Fruit fly (Drosophila melanogaster) Kc167 (cell line): ENCODE measurements around the gene CCHa2.

ENCODE experiments used
- Myc ChIP-seq: fragments of >200 bp; optimal IDR thresholded peaks from 2 replicates; lab custom pipeline; 2017; ENCODE audit warnings: missing external identifiers
- Sin3A ChIP-seq: fragments of >200 bp; optimal IDR thresholded peaks from 2 replicates; lab custom pipeline; 2018; ENCODE audit warnings: missing external identifiers
- h ChIP-seq: fragments of >200 bp; optimal IDR thresholded peaks from 3 replicates; lab custom pipeline; 2018; ENCODE audit warnings: missing external identifiers
- insv ChIP-seq: fragments of >200 bp; optimal IDR thresholded peaks from 3 replicates; lab custom pipeline; 2018; ENCODE audit warnings: missing external identifiers
- psq ChIP-seq: fragments of >200 bp; optimal IDR thresholded peaks from 2 replicates; lab custom pipeline; 2017; ENCODE audit warnings: missing external identifiers
- ttk ChIP-seq: sonication (Bioruptor generic); optimal IDR thresholded peaks from 2 replicates; lab custom pipeline; 2017; ENCODE audit warnings: missing external identifiers

The CCHa2 gene

DNA sequence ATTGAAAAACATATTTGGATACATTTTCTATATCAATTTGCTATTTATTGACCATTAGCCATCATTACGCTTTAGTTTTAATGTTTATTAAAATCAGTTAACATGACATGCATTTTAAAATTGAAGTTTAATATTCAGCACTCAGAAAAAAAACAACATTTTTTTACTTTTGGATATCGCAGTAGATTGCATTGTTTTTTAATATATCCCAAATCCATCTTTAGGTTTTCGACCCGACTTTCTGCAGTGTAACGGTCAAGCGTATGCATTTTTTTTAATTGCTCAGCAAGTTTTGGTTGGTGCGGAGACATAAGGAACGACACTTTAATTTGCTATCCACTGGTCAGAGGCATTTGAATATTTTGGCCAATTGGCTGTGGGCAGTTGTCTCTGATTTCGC is 17.7 kb upstream of the CCHa2 start:
- TF ChIP-seq psq (lab: Kevin White, UChicago) (no peak), Myc (lab: Kevin White, UChicago) (no peak), insv (no peak), ttk (no peak), Sin3A (lab: Kevin White, UChicago) (no peak), h (no peak)

DNA sequence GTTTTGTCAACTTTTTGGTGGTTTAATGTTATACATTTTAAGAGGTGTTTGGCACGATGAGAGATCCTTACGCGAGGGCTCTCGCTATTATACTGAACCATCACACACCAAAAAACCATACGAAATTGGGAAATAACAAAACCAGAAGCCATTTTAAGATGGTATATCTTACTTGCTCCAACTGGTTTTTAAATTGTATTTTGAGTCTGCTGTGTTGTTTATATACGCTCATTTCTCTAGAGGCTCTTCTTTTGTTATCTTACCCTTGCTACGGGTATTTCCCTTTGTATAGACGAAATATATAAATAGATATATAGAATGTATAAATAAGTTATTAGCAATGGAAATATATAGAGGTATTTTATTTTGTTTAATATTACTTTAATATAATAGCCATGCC is 11.9 kb upstream of the CCHa2 start, which contains the start of gene yellow-e2:
Gene yellow-e2 (minus strand): TSS at position 101 of the 400 bp plus-strand sequence.
- TF ChIP-seq insv, result no peak
- TF ChIP-seq psq (lab: Kevin White, UChicago), result no peak
- no peak for TF ChIP-seq ttk
- no peak for TF ChIP-seq Myc (lab: Kevin White, UChicago)
- TF ChIP-seq h, result no peak
- TF ChIP-seq Sin3A (lab: Kevin White, UChicago), result no peak

DNA sequence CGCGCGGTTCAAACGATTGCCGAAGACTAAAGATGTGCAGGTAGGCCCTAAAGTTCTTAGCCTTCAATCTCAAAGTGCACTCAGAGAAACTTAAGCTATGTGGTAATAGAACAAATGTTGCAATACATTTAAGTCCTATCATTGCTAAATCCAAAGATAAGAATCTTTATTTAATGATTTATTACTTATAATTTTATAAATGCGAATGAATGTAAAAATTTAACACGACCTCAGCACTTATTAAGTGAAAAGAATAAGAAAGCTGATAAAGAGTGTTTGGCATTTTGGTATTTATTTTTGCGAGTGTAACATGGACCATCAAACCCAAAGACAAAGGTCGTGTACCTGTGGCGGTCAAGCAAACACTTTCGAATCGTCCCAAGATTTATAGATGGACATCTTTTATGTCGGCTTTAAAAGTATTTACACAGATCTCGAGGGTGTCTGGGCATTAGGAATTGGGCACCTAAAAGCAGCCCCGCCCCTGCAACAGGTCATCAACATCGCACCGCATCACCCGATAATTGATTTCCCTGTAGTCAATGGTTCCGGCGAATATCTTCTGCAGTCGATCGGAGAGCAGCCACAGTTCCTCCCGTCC is 9.9 kb upstream of the CCHa2 start, which contains the start of gene yellow-e3:
Gene yellow-e3 (minus strand): TSS at position 30 of the 601 bp plus-strand sequence.
- no peak for TF ChIP-seq h
- TF ChIP-seq Myc (lab: Kevin White, UChicago), result no peak
- TF ChIP-seq insv, result no peak
- no peak for TF ChIP-seq ttk
- no peak for TF ChIP-seq Sin3A (lab: Kevin White, UChicago)
- TF ChIP-seq psq (lab: Kevin White, UChicago), result no peak

DNA sequence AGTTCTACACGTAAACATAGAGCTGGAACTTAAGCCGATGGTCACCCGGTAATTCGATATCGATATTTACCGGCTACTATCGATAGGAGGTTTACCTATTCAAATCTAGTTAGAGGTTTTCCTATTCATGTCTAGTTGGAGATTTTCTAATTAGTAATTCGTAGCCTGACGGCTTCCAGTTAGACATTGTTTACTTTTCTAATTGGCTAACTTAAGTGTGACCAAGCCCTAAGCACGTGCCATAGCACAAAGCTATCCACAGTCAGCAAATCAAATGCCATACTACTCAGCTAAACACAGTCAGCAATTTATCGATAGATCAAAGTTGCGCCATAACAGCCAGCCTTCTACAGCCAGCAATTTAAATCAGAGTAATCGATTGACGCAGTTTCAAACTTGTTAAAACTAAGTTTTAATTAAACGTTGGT is 8.0 kb upstream of the CCHa2 start, which contains the start of gene Dpm3:
Gene Dpm3 (minus strand): TSS at position 20 of the 428 bp plus-strand sequence.
- no peak for TF ChIP-seq ttk
- no peak for TF ChIP-seq Myc (lab: Kevin White, UChicago)
- no peak for TF ChIP-seq Sin3A (lab: Kevin White, UChicago)
- no peak for TF ChIP-seq psq (lab: Kevin White, UChicago)

DNA sequence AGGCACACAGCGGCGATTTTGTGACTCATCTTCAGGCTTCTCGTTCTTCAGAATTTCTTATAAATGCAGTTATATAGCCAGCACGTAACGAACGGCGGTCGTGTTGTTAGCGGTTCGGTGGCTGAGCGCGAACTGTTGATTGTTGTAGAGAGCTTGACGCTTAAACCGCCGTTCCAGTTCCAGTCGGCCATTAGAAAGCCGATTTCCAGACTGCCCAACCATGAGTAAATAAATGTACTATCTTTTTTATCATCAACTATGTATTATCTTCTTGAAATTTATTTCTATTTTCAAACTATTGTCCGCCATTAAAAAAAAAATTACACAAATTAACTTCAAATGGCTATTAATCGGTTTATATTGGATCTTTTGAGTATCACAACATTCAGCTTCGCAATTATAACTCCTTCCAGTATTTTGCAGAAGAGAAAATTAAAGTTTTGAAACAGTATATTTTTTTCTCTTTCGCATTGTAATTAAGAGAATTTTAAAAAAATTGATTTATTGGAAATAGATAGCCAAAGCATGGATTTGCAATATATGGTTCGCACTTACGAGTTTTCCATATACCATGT is 6.8 kb upstream of the CCHa2 start, which contains the start of gene GILT1:
Gene GILT1 (minus strand): TSS at position 141 of the 575 bp plus-strand sequence.
- no peak for TF ChIP-seq insv
- no peak for TF ChIP-seq Sin3A (lab: Kevin White, UChicago)
- no peak for TF ChIP-seq psq (lab: Kevin White, UChicago)
- no peak for TF ChIP-seq Myc (lab: Kevin White, UChicago)
- no peak for TF ChIP-seq h
- TF ChIP-seq ttk, result no peak

DNA sequence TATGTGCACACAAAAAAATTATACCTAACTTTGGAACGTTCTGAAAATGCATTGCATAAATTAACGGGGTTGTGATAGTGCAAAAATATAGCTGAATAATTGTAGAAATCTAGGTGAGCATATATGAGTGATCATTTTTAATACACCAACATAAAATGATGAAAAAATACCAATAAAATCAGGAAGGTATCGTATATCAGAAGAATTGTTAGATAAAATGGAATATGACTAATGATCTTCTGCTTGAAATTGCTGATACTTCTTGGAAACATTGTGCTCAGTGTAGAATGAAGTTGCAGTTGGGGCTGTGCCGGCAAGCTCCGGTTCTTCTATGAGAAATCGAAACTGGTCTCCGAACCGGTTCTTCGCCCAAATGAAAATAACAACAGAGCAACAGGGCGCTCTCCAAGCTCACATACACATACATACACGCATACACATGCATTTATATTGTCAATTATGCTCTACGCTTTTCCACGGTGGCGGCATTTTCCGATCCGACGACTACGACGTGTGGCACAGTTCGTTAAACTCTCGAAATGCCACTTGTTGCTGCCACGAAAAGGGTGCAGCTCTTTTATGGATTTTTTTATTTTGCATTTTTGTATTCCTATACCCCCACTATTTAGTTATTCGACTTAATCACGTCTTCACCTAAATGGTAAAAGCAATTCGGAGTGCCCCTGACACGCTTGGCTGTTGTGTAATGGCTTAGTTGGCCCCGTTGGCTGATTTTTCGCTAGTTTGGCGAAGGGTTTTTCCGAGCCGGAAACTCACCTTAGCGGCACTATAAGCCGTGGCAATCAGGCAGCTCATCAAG is 6.1 kb upstream of the CCHa2 start:
- no peak for TF ChIP-seq psq (lab: Kevin White, UChicago)
- no peak for TF ChIP-seq ttk
- TF ChIP-seq Myc (lab: Kevin White, UChicago), result no peak
- no peak for TF ChIP-seq h
- no peak for TF ChIP-seq Sin3A (lab: Kevin White, UChicago)
- no peak for TF ChIP-seq insv

DNA sequence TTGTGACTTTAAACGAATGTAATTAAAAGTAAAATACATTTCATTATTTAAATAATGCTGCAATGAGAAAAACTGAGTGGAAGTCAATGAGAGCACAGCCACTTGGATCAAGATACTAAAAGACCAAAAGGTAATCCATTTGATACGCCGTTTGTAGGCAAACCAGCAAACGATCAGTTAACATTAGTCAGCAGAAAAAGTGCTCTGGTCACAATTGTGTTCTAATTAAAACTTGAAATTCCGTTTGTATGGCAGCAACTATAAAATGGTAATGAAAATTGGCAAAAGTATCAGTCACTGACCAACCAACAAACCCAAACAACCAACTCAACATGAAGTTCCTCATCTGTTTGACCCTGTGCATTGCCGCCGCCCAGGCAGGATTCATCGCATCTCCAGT is 2.5 kb upstream of the CCHa2 start, which contains the start of gene CG14377:
Gene CG14377 (plus strand): TSS at position 301 of the 400 bp plus-strand sequence.
- TF ChIP-seq Sin3A (lab: Kevin White, UChicago), result no peak
- TF ChIP-seq psq (lab: Kevin White, UChicago), result no peak
- no peak for TF ChIP-seq Myc (lab: Kevin White, UChicago)
- TF ChIP-seq insv, result no peak

DNA sequence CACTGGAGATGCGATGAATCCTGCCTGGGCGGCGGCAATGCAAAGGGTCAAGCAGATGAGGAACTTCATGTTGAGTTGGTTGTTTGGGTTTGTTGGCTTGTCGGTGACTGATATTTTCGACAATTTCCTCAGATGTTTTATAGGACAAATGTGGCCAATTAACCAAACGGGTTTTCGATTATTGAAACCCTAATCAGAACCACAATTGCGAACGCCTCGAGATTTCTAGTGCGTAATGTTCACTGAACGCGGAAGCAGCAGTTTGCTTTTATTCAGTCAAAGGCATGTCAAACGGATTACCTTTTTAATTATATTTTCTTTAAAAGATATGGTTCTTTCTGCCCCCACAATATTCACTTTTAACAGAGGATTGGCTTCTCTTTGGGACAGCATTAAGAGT is 2.0 kb upstream of the CCHa2 start, which contains the start of gene CG14374:
Gene CG14374 (minus strand): TSS at position 101 of the 400 bp plus-strand sequence.
- no peak for TF ChIP-seq Myc (lab: Kevin White, UChicago)
- no peak for TF ChIP-seq h
- no peak for TF ChIP-seq psq (lab: Kevin White, UChicago)
- no peak for TF ChIP-seq insv
- no peak for TF ChIP-seq ttk
- TF ChIP-seq Sin3A (lab: Kevin White, UChicago), result no peak

DNA sequence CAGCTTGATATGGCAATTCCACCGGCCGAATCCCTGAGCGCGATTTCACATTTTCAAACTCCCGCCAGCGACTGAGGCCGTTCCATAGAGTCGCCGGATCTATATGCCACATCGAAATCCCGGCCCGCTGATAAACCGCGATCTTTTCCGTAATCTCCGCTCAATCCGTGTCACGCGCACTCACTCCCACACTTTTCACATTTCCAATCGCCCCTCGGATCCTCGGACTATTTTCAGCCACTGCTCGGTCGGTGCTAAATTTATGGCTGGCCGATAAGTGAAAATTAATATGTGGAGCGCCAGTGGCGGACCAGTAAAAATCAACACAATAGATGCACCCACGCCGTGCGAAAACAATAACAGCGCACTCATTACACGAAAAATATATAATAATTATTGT is 2.0 kb downstream of the CCHa2 start:
- TF ChIP-seq Myc (lab: Kevin White, UChicago) (no peak), Sin3A (lab: Kevin White, UChicago) (no peak), insv (no peak), psq (lab: Kevin White, UChicago) (no peak), h (no peak), ttk (no peak)

DNA sequence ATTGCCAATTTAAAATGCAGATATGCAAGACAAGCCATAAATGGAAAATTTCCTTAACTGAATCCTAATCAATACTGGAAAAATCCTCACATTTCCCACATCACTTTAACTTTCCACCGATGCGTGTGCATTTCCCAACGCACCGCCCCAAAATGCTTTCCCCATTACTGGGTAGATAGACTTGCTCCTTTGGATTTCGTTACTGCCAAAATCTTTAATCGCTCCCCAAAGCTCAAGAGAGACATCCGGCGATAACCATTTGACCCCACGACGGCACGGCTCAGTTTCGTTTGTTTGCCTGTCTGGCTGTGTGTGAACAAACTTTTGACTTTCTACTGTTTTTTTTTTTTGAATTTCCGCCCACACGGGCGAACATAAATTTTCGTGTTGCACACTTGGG is 4.5 kb downstream of the CCHa2 start:
- TF ChIP-seq Sin3A (lab: Kevin White, UChicago), result no peak
- TF ChIP-seq insv, result no peak
- no peak for TF ChIP-seq ttk
- no peak for TF ChIP-seq Myc (lab: Kevin White, UChicago)
- TF ChIP-seq h, result no peak
- TF ChIP-seq psq (lab: Kevin White, UChicago), result no peak

DNA sequence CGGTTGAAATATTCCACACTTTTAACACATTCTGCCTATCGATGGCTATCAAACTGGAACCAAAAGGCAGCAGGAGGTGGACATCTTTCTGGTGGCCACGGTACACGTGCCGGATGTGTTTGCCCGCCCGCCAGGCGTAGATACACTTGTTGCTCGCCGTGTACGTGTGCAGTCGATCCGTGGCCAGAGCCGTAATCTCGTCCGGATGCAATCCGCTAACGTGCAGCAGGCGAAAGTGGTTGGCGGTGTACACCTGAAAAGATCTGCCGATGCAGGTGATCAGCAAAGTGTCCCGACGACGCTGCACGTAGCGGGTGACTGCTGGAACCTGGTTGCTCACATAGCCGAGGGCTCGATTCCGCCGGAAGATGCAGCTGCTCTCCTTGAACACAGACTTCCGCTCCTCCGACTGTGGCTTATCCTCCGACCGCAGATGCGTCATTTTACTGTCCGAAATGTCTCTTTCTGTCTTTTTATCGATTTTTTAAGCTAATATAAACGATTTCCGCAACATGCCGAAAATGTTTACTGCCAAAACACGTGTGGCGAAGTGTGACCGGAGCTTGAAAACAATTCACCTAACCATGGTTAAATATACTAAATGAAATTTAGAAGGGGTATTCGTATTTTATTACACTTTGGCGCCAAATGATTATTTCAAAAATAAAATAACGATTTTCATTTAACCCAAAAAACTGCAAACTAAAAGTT is 6.7 kb downstream of the CCHa2 start, which contains the start of gene CG9799:
Gene CG9799 (minus strand): TSS at position 550 of the 711 bp plus-strand sequence.
- TF ChIP-seq h (peak; percentile 23), insv (no peak)

DNA sequence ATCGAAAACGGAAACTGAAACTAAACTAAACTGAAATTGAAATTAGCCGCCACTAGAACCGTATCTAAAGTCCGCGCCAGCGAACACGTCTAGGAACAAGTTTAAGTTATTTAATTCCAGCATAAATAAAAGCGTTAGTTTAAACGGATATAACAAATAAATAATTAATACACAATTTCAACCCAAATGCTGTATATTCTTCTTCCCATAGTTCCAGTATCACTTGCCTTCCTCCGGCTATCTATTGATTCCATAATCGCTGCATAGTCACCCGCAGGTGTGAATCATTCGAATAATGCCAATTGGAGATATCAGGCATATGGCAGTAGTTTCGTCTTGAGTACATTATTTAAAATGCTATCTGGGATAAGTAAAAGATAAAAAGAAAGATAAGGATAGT is 9.9 kb downstream of the CCHa2 start:
- TF ChIP-seq h (no peak), insv (no peak)
